Worm (Caenorhabditis elegans): ENCODE measurements around the gene F10D7.4.

DNA sequence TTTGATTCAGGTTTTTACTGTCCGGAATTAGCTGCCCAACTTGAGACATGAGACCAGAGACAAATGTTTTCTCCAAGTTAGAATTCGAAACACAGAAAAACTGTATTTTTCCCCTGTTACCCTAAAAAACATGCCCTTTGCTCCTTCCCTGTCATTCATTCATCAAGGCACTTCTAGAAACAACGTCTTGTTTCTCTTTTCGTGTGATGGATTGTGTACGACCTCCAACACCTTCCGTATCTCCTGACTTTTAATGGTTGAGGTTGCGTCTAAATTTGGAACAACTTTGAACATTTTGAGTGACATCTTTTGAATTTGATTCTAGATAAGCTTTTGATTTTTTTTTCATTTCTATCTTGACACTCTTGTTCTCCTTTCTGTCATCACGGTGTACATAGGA is 40.7 kb upstream of the F10D7.4 start:
- no peak for TF ChIP-seq ham-2 (GFP tag; optimal IDR thresholded peaks at IDR 0.05)
- TF ChIP-seq mab-5 (tag; optimal IDR thresholded peaks at IDR 0.05) = no peak
- no peak for TF ChIP-seq nhr-12 (tag; optimal IDR thresholded peaks at IDR 0.05)
- no peak for TF ChIP-seq unc-39 (tag; optimal IDR thresholded peaks at IDR 0.05)
- no peak for TF ChIP-seq sptf-1 (tag; optimal IDR thresholded peaks at IDR 0.05)
- no peak for TF ChIP-seq ceh-39 (tag; optimal IDR thresholded peaks at IDR 0.05)
- no peak for TF ChIP-seq snpc-4 (tag; optimal IDR thresholded peaks at IDR 0.05)
- TF ChIP-seq blmp-1 (tag; optimal IDR thresholded peaks at IDR 0.05) = no peak
- TF ChIP-seq nhr-76 (tag; optimal IDR thresholded peaks at IDR 0.05) = no peak
- TF ChIP-seq unc-62 (GFP tag; optimal IDR thresholded peaks at IDR 0.05) = no peak
- TF ChIP-seq lsy-2 (tag; optimal IDR thresholded peaks at IDR 0.05) = no peak
